Worm (Caenorhabditis elegans) whole organism, young adult: ENCODE data around the gene acdh-11.
"Not testable (repeated sequence)": the region's sequence is repeated elsewhere in the genome, so short reads cannot be mapped to it uniquely, and the experiment has no call there.

ENCODE experiments used
- C17E4.6 ChIP-seq: fragments of 200-800 bp; sonication (Bioruptor generic); IDR thresholded peaks from 2 replicates; pipeline ENCODE4 v1.3.6; 2022; ENCODE audit warnings: missing genetic modification reagents, missing genetic modification characterization, missing compliant biosample characterization
- ceh-27 ChIP-seq: fragments of 200-800 bp; sonication (Bioruptor generic); optimal IDR thresholded peaks from 2 replicates; lab custom pipeline; 2018; ENCODE audit warnings: mild to moderate bottlenecking, missing genetic modification characterization, moderate library complexity, missing compliant biosample characterization

DNA sequence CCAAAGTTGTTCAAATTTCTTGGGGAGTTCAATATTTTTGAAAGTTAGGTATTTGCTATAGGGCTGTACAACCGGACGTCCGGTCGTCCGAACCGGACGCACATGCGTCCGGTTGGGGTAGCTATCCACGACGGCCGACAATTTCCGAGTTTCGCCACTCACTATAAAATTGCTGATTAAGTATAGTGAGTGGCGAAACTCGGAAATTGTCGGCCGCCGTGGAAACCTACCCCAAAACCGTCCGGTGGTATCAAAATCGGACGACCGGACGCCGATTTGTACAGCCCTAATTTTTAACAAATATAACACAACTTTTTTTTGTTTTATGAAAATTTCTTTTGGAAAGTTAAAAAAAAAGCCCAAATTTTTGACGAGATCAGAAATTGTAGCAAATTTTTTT lies 10.3 kb downstream of the acdh-11 start:
- not testable (repeated sequence) for TF ChIP-seq C17E4.6 (GFP tag; lab: Robert Waterston, UW); ceh-27
